Worm (Caenorhabditis elegans) whole organism, L3 larva: ENCODE results near the gene Y51B9A.14.

Source experiments
- aly-2 ChIP-seq: fragments of 150-350 bp; optimal IDR thresholded peaks from 2 replicates; lab custom pipeline; 2014; ENCODE audit warnings: missing biosample characterization, missing genetic modification characterization
- ama-1 ChIP-seq: fragments of 150-350 bp; optimal IDR thresholded peaks from 2 replicates; lab custom pipeline; 2018
- ceh-16 ChIP-seq: sonication (generic microtip); optimal IDR thresholded peaks from 2 replicates; lab custom pipeline; 2017; ENCODE audit warnings: missing biosample characterization, missing genetic modification characterization
- ceh-28 ChIP-seq: fragments of 150-350 bp; optimal IDR thresholded peaks from 2 replicates; lab custom pipeline; 2014; ENCODE audit warnings: missing biosample characterization, missing genetic modification reagents, missing genetic modification characterization
- daf-12 ChIP-seq: fragments of 150-350 bp; optimal IDR thresholded peaks from 2 replicates; lab custom pipeline; 2014; ENCODE audit warnings: missing biosample characterization, missing genetic modification reagents, missing genetic modification characterization
- egl-27 ChIP-seq: sonication (generic microtip); optimal IDR thresholded peaks from 4 replicates; lab custom pipeline; 2017; ENCODE audit warnings: missing biosample characterization, missing genetic modification reagents, missing genetic modification characterization
- egl-5 ChIP-seq: fragments of 150-350 bp; optimal IDR thresholded peaks from 2 replicates; lab custom pipeline; 2017; ENCODE audit warnings: missing biosample characterization, missing genetic modification reagents, missing genetic modification characterization, inconsistent platforms
- elt-1 ChIP-seq: fragments of 150-350 bp; optimal IDR thresholded peaks from 2 replicates; lab custom pipeline; 2014; ENCODE audit warnings: missing biosample characterization, missing genetic modification characterization
- elt-2 ChIP-seq: sonication (generic microtip); optimal IDR thresholded peaks from 2 replicates; lab custom pipeline; 2016; ENCODE audit warnings: missing genetic modification reagents, mild to moderate bottlenecking, missing genetic modification characterization, missing compliant biosample characterization
- fos-1 ChIP-seq: fragments of 150-350 bp; optimal IDR thresholded peaks from 2 replicates; lab custom pipeline; 2014; ENCODE audit warnings: missing biosample characterization, missing genetic modification characterization
- hmg-11 ChIP-seq: sonication (generic microtip); optimal IDR thresholded peaks from 2 replicates; lab custom pipeline; 2016; ENCODE audit warnings: missing genetic modification characterization, missing compliant biosample characterization
- lin-15B ChIP-seq: fragments of 150-350 bp; optimal IDR thresholded peaks from 2 replicates; lab custom pipeline; 2014; ENCODE audit warnings: missing biosample characterization, missing genetic modification characterization
- lin-39 ChIP-seq: fragments of 150-350 bp; optimal IDR thresholded peaks from 2 replicates; lab custom pipeline; 2018; ENCODE audit warnings: missing biosample characterization, missing genetic modification reagents, missing genetic modification characterization
- lsy-12 ChIP-seq: sonication (generic microtip); optimal IDR thresholded peaks from 2 replicates; lab custom pipeline; 2016; ENCODE audit warnings: mild to moderate bottlenecking, missing genetic modification characterization, missing compliant biosample characterization
- nfya-1 ChIP-seq: sonication (generic microtip); optimal IDR thresholded peaks from 2 replicates; lab custom pipeline; 2017; ENCODE audit warnings: missing genetic modification characterization, mild to moderate bottlenecking, missing compliant biosample characterization, antibody characterized with exemption, moderate library complexity; ENCODE audit not compliant: insufficient read depth
- nhr-12 ChIP-seq: fragments of 150-350 bp; optimal IDR thresholded peaks from 2 replicates; lab custom pipeline; 2014; ENCODE audit warnings: missing biosample characterization, missing genetic modification characterization
- nhr-23 ChIP-seq: fragments of 150-350 bp; optimal IDR thresholded peaks from 2 replicates; lab custom pipeline; 2014; ENCODE audit warnings: missing biosample characterization, missing genetic modification reagents, missing genetic modification characterization
- nhr-237 ChIP-seq: fragments of 150-350 bp; optimal IDR thresholded peaks from 2 replicates; lab custom pipeline; 2014; ENCODE audit warnings: missing biosample characterization, missing genetic modification characterization
- nhr-25 ChIP-seq: sonication (generic microtip); optimal IDR thresholded peaks from 2 replicates; lab custom pipeline; 2017; ENCODE audit warnings: missing biosample characterization, missing genetic modification characterization
- nhr-43 ChIP-seq: sonication (generic microtip); optimal IDR thresholded peaks from 2 replicates; lab custom pipeline; 2016; ENCODE audit warnings: mild to moderate bottlenecking, missing genetic modification characterization, missing compliant biosample characterization; ENCODE audit not compliant: poor library complexity, severe bottlenecking
- nhr-67 ChIP-seq: fragments of 150-350 bp; optimal IDR thresholded peaks from 2 replicates; lab custom pipeline; 2014; ENCODE audit warnings: missing biosample characterization, missing genetic modification characterization
- nhr-76 ChIP-seq: fragments of 150-350 bp; sonication (generic microtip); optimal IDR thresholded peaks from 5 replicates; lab custom pipeline; 2014; ENCODE audit warnings: missing biosample characterization, missing genetic modification characterization
- pha-4 ChIP-seq: fragments of 150-350 bp; optimal IDR thresholded peaks from 2 replicates; lab custom pipeline; 2014; ENCODE audit warnings: missing biosample characterization, missing genetic modification reagents, missing genetic modification characterization
- pqm-1 ChIP-seq: fragments of 150-350 bp; optimal IDR thresholded peaks from 2 replicates; lab custom pipeline; 2017; ENCODE audit warnings: missing biosample characterization, missing genetic modification characterization, inconsistent platforms
- skn-1 ChIP-seq: fragments of 150-350 bp; optimal IDR thresholded peaks from 2 replicates; lab custom pipeline; 2014; ENCODE audit warnings: missing biosample characterization, missing genetic modification characterization
- snpc-4 ChIP-seq: fragments of 150-350 bp; optimal IDR thresholded peaks from 2 replicates; lab custom pipeline; 2014; ENCODE audit warnings: missing biosample characterization, missing genetic modification characterization
- tbx-2 ChIP-seq: sonication (generic microtip); optimal IDR thresholded peaks from 2 replicates; lab custom pipeline; 2016; ENCODE audit warnings: mild to moderate bottlenecking, missing genetic modification characterization, missing compliant biosample characterization
- unc-39 ChIP-seq: sonication (generic microtip); optimal IDR thresholded peaks from 4 replicates; lab custom pipeline; 2017; ENCODE audit warnings: missing biosample characterization, missing genetic modification characterization
- unc-62 ChIP-seq: fragments of 150-350 bp; sonication (generic microtip); optimal IDR thresholded peaks from 4 replicates; lab custom pipeline; 2014; ENCODE audit warnings: missing biosample characterization, missing genetic modification reagents, missing genetic modification characterization
- zag-1 ChIP-seq: fragments of 150-350 bp; optimal IDR thresholded peaks from 2 replicates; lab custom pipeline; 2014; ENCODE audit warnings: missing biosample characterization, missing genetic modification characterization
- ztf-11 ChIP-seq: fragments of 150-350 bp; optimal IDR thresholded peaks from 2 replicates; lab custom pipeline; 2014; ENCODE audit warnings: missing biosample characterization, missing genetic modification characterization

Gene Y51B9A.14

ce11 chrII:9392724-9393123, 5.5 kb downstream of the Y51B9A.14 start, which contains the start of gene lido-17:
lido-17 (minus strand) TSS chrII:9392824.
- TF ChIP-seq zag-1 (tag; lab: Kevin White, UChicago) (no peak), ceh-16 (tag; lab: Kevin White, UChicago) (no peak), nhr-237 (tag; lab: Kevin White, UChicago) (no peak), aly-2 (tag; lab: Kevin White, UChicago) (no peak), nhr-43 (tag; lab: Kevin White, UChicago) (no peak), fos-1 (tag; lab: Kevin White, UChicago) (no peak), egl-27 (tag; lab: Kevin White, UChicago) (no peak), hmg-11 (tag; lab: Kevin White, UChicago) (no peak), nfya-1 (no peak), ztf-11 (no peak), skn-1 (tag; lab: Kevin White, UChicago) (no peak), lin-15B (tag; lab: Kevin White, UChicago) (no peak), lin-39 (tag; lab: Kevin White, UChicago) (no peak), ceh-28 (tag; lab: Kevin White, UChicago) (no peak)

- TF ChIP-seq pqm-1 (no peak), nhr-76 (tag; lab: Kevin White, UChicago) (no peak), elt-1 (tag; lab: Kevin White, UChicago) (no peak), nhr-67 (tag; lab: Kevin White, UChicago) (no peak), pha-4 (tag; lab: Kevin White, UChicago) (no peak), aly-2 (tag; lab: Kevin White, UChicago) (no peak), skn-1 (tag; lab: Kevin White, UChicago) (no peak), egl-27 (tag; lab: Kevin White, UChicago) (no peak), ceh-28 (tag; lab: Kevin White, UChicago) (no peak)
These were observed 13.0 kb downstream of the Y51B9A.14 start, which contains the start of gene C06C3.7 for ce11 chrII:9385241-9385640. C06C3.7 (plus strand) TSS chrII:9385541.

ce11 chrII:9379796-9380195, 18.5 kb downstream of the Y51B9A.14 start, which contains the start of gene srh-48:
srh-48 (plus strand) TSS chrII:9380096.
- TF ChIP-seq tbx-2 (tag; lab: Kevin White, UChicago), result no peak
- no peak for TF ChIP-seq elt-1 (tag; lab: Kevin White, UChicago)
- TF ChIP-seq nhr-25 (tag; lab: Kevin White, UChicago), result no peak
- no peak for TF ChIP-seq pha-4 (tag; lab: Kevin White, UChicago)
- TF ChIP-seq unc-62, result no peak
- no peak for TF ChIP-seq pqm-1
- no peak for TF ChIP-seq lin-39 (tag; lab: Kevin White, UChicago)

ce11 chrII:9378174-9378573, 20.1 kb downstream of the Y51B9A.14 start:
- TF ChIP-seq nhr-23 (tag; lab: Kevin White, UChicago) (no peak), unc-62 (no peak), elt-2 (tag; lab: Kevin White, UChicago) (peak; percentile 38), nhr-237 (tag; lab: Kevin White, UChicago) (no peak), pha-4 (tag; lab: Kevin White, UChicago) (peak; percentile 59)
- TF ChIP-seq, all 47 proteins: peak for 2

ce11 chrII:9377158-9377557, 21.1 kb downstream of the Y51B9A.14 start, which contains the start of gene C06C3.10:
C06C3.10 (minus strand) TSS chrII:9377258.
- no peak for TF ChIP-seq daf-12 (tag; lab: Kevin White, UChicago)
- no peak for TF ChIP-seq ama-1 (lab: Kevin White, UChicago)
- TF ChIP-seq hmg-11 (tag; lab: Kevin White, UChicago), result no peak
- TF ChIP-seq nhr-23 (tag; lab: Kevin White, UChicago), result no peak

ce11 chrII:9374807-9375206, 23.5 kb downstream of the Y51B9A.14 start, which contains the start of gene C06C3.12:
C06C3.12 (plus strand) TSS chrII:9375107.
- TF ChIP-seq elt-2 (tag; lab: Kevin White, UChicago), result peak; percentile 1
- TF ChIP-seq unc-39, result no peak
- no peak for TF ChIP-seq lin-15B (tag; lab: Kevin White, UChicago)

- TF ChIP-seq nhr-67 (tag; lab: Kevin White, UChicago) (no peak), nfya-1 (no peak), lsy-12 (no peak), elt-2 (tag; lab: Kevin White, UChicago) (no peak), snpc-4 (no peak), nhr-237 (tag; lab: Kevin White, UChicago) (no peak), tbx-2 (tag; lab: Kevin White, UChicago) (no peak), egl-5 (no peak), hmg-11 (tag; lab: Kevin White, UChicago) (no peak), nhr-12 (tag; lab: Kevin White, UChicago) (no peak), lin-39 (tag; lab: Kevin White, UChicago) (no peak)
- TF ChIP-seq, all 47 proteins: peak for 0
These were observed 25.3 kb downstream of the Y51B9A.14 start, which contains the start of gene C06C3.4 for ce11 chrII:9372991-9373390. C06C3.4 (plus strand) TSS chrII:9373291.
